Worm (Caenorhabditis elegans) whole organism, mixed stage, embryonic: ENCODE data around the gene F49C12.5.

Experiments
- M03D4.4 ChIP-seq: sonication (generic microtip); optimal IDR thresholded peaks from 2 replicates; lab custom pipeline; 2017; ENCODE audit warnings: mild to moderate bottlenecking, missing genetic modification characterization, missing compliant biosample characterization
- bed-3 ChIP-seq: fragments of 200-800 bp; sonication (Bioruptor generic); optimal IDR thresholded peaks from 3 replicates; lab custom pipeline; 2018; ENCODE audit warnings: mild to moderate bottlenecking, missing genetic modification characterization, moderate library complexity, missing compliant biosample characterization
- blmp-1 ChIP-seq: fragments of 150-350 bp; optimal IDR thresholded peaks from 2 replicates; lab custom pipeline; 2014; ENCODE audit warnings: missing biosample characterization, missing genetic modification characterization
- ceh-39 ChIP-seq: fragments of 150-350 bp; optimal IDR thresholded peaks from 2 replicates; lab custom pipeline; 2014; ENCODE audit warnings: missing biosample characterization, missing genetic modification characterization
- ceh-43 ChIP-seq: fragments of 200-800 bp; sonication (Bioruptor generic); optimal IDR thresholded peaks from 2 replicates; lab custom pipeline; 2018; ENCODE audit warnings: mild to moderate bottlenecking, missing genetic modification characterization, moderate library complexity, missing compliant biosample characterization
- ceh-83 ChIP-seq: fragments of 200-800 bp; sonication (Bioruptor generic); optimal IDR thresholded peaks from 2 replicates; lab custom pipeline; 2018; ENCODE audit warnings: mild to moderate bottlenecking, missing genetic modification characterization, missing compliant biosample characterization
- ces-1 ChIP-seq: fragments of 150-350 bp; optimal IDR thresholded peaks from 2 replicates; lab custom pipeline; 2014; ENCODE audit warnings: missing biosample characterization, missing genetic modification reagents, missing genetic modification characterization
- cnd-1 ChIP-seq: fragments of 200-800 bp; sonication (Bioruptor generic); optimal IDR thresholded peaks from 2 replicates; lab custom pipeline; 2018; ENCODE audit warnings: mild to moderate bottlenecking, missing genetic modification characterization, missing compliant biosample characterization
- drap-1 ChIP-seq: fragments of 200-800 bp; sonication (Bioruptor generic); optimal IDR thresholded peaks from 3 replicates; lab custom pipeline; 2018; ENCODE audit warnings: mild to moderate bottlenecking, missing genetic modification characterization, missing compliant biosample characterization
- elt-1 ChIP-seq: sonication (generic microtip); optimal IDR thresholded peaks from 2 replicates; lab custom pipeline; 2017; ENCODE audit warnings: missing genetic modification characterization, mild to moderate bottlenecking, missing compliant biosample characterization, antibody characterized with exemption, moderate library complexity, borderline replicate concordance; ENCODE audit not compliant: insufficient read depth
- elt-3 ChIP-seq: fragments of 150-350 bp; optimal IDR thresholded peaks from 2 replicates; lab custom pipeline; 2014; ENCODE audit warnings: missing biosample characterization, missing genetic modification characterization
- ham-2 ChIP-seq: fragments of 200-800 bp; sonication (Bioruptor generic); optimal IDR thresholded peaks from 2 replicates; lab custom pipeline; 2018; ENCODE audit warnings: mild to moderate bottlenecking, missing genetic modification characterization, missing compliant biosample characterization
- hlh-1 ChIP-seq: fragments of 150-350 bp; optimal IDR thresholded peaks from 2 replicates; lab custom pipeline; 2014; ENCODE audit warnings: missing biosample characterization, missing genetic modification reagents, missing genetic modification characterization
- lin-13 ChIP-seq: fragments of 150-350 bp; optimal IDR thresholded peaks from 2 replicates; lab custom pipeline; 2014; ENCODE audit warnings: missing biosample characterization, missing genetic modification characterization
- lin-32 ChIP-seq: fragments of 200-800 bp; sonication (Bioruptor generic); optimal IDR thresholded peaks from 2 replicates; lab custom pipeline; 2018; ENCODE audit warnings: mild to moderate bottlenecking, missing genetic modification characterization, missing compliant biosample characterization
- mab-5 ChIP-seq: fragments of 150-350 bp; optimal IDR thresholded peaks from 2 replicates; lab custom pipeline; 2014; ENCODE audit warnings: missing biosample characterization, missing genetic modification characterization
- mep-1 ChIP-seq: fragments of 150-350 bp; optimal IDR thresholded peaks from 2 replicates; lab custom pipeline; 2017; ENCODE audit warnings: missing biosample characterization, missing genetic modification reagents, missing genetic modification characterization, inconsistent platforms
- mls-2 ChIP-seq: sonication (generic microtip); optimal IDR thresholded peaks from 2 replicates; lab custom pipeline; 2016; ENCODE audit warnings: mild to moderate bottlenecking, missing genetic modification characterization, moderate library complexity, missing compliant biosample characterization
- nhr-12 ChIP-seq: fragments of 150-350 bp; optimal IDR thresholded peaks from 2 replicates; lab custom pipeline; 2014; ENCODE audit warnings: missing biosample characterization, missing genetic modification characterization
- nhr-2 ChIP-seq: fragments of 150-350 bp; optimal IDR thresholded peaks from 2 replicates; lab custom pipeline; 2014; ENCODE audit warnings: missing biosample characterization, missing genetic modification characterization
- nhr-237 ChIP-seq: fragments of 150-350 bp; optimal IDR thresholded peaks from 2 replicates; lab custom pipeline; 2014; ENCODE audit warnings: missing biosample characterization, missing genetic modification characterization
- nhr-28 ChIP-seq: fragments of 150-350 bp; optimal IDR thresholded peaks from 2 replicates; lab custom pipeline; 2014; ENCODE audit warnings: missing biosample characterization, missing genetic modification characterization
- nhr-76 ChIP-seq: sonication (generic microtip); optimal IDR thresholded peaks from 2 replicates; lab custom pipeline; 2017; ENCODE audit warnings: missing biosample characterization, missing genetic modification characterization
- pha-4 ChIP-seq: fragments of 150-350 bp; optimal IDR thresholded peaks from 2 replicates; lab custom pipeline; 2018; ENCODE audit warnings: missing biosample characterization, missing genetic modification reagents, missing genetic modification characterization
- sem-2 ChIP-seq: fragments of 200-800 bp; sonication (Bioruptor generic); optimal IDR thresholded peaks from 2 replicates; lab custom pipeline; 2018; ENCODE audit warnings: mild to moderate bottlenecking, missing genetic modification characterization, missing compliant biosample characterization
- snpc-4 ChIP-seq: fragments of 150-350 bp; optimal IDR thresholded peaks from 2 replicates; lab custom pipeline; 2014; ENCODE audit warnings: missing biosample characterization, missing genetic modification characterization
- sptf-1 ChIP-seq: sonication (generic microtip); optimal IDR thresholded peaks from 2 replicates; lab custom pipeline; 2017; ENCODE audit warnings: mild to moderate bottlenecking, missing genetic modification characterization, moderate library complexity, missing compliant biosample characterization
- tbx-8 ChIP-seq: fragments of 200-800 bp; sonication (Bioruptor generic); optimal IDR thresholded peaks from 2 replicates; lab custom pipeline; 2018; ENCODE audit warnings: mild to moderate bottlenecking, missing genetic modification characterization, moderate library complexity, missing compliant biosample characterization
- unc-120 ChIP-seq: sonication (generic microtip); optimal IDR thresholded peaks from 2 replicates; lab custom pipeline; 2017; ENCODE audit warnings: missing genetic modification characterization, missing compliant biosample characterization; ENCODE audit not compliant: poor library complexity, severe bottlenecking
- unc-39 ChIP-seq: fragments of 150-350 bp; optimal IDR thresholded peaks from 2 replicates; lab custom pipeline; 2014; ENCODE audit warnings: missing biosample characterization, missing genetic modification characterization
- zip-8 ChIP-seq: fragments of 150-350 bp; optimal IDR thresholded peaks from 2 replicates; lab custom pipeline; 2014; ENCODE audit warnings: missing biosample characterization, missing genetic modification characterization
- ztf-11 ChIP-seq: fragments of 150-350 bp; optimal IDR thresholded peaks from 2 replicates; lab custom pipeline; 2014; ENCODE audit warnings: missing biosample characterization, missing genetic modification characterization

The F49C12.5 gene

DNA sequence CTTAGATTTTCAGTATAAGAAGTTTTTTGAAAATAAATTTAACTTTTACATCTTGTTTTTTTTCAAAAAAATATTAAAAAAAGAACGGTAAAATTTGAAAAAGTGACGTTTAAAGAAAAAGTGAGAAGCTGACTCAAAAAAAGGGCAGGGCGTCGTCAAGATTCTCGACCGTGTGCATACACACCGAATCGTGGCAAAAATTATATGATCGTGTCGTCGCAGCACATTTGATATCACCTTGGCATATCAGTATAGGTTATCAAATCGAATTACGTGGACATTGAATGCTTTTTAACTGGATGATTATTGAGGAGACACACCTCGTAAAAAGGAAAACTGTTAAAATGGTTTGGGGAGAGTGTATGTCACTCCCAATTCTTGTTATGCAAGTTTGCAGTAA lies 28.3 kb downstream of the F49C12.5 start:
- no peak for TF ChIP-seq nhr-12 (tag; lab: Kevin White, UChicago)
- no peak for TF ChIP-seq nhr-237 (tag; lab: Kevin White, UChicago)
- no peak for TF ChIP-seq hlh-1
- TF ChIP-seq unc-39 (tag; lab: Kevin White, UChicago), result no peak
- TF ChIP-seq nhr-28 (tag; lab: Kevin White, UChicago), result no peak
- no peak for TF ChIP-seq ztf-11 (tag; lab: Kevin White, UChicago)
- TF ChIP-seq nhr-2 (tag; lab: Kevin White, UChicago), result no peak
- no peak for TF ChIP-seq mep-1 (tag; lab: Kevin White, UChicago)
- no peak for TF ChIP-seq bed-3 (GFP tag; lab: Kevin White, UChicago)
- no peak for TF ChIP-seq ceh-39 (tag; lab: Kevin White, UChicago)
- no peak for TF ChIP-seq cnd-1
- TF ChIP-seq drap-1 (GFP tag; lab: Kevin White, UChicago), result no peak
- no peak for TF ChIP-seq ham-2 (GFP tag; lab: Kevin White, UChicago)
- no peak for TF ChIP-seq M03D4.4 (tag; lab: Kevin White, UChicago)
- no peak for TF ChIP-seq mls-2 (tag; lab: Kevin White, UChicago)
- TF ChIP-seq unc-120 (tag; lab: Kevin White, UChicago), result no peak
- no peak for TF ChIP-seq ces-1 (GFP tag; lab: Kevin White, UChicago)
- TF ChIP-seq blmp-1, result no peak
- TF ChIP-seq elt-3 (tag; lab: Kevin White, UChicago), result no peak
- no peak for TF ChIP-seq elt-1 (tag; lab: Kevin White, UChicago)
- TF ChIP-seq, all 35 proteins: peak for 0

DNA sequence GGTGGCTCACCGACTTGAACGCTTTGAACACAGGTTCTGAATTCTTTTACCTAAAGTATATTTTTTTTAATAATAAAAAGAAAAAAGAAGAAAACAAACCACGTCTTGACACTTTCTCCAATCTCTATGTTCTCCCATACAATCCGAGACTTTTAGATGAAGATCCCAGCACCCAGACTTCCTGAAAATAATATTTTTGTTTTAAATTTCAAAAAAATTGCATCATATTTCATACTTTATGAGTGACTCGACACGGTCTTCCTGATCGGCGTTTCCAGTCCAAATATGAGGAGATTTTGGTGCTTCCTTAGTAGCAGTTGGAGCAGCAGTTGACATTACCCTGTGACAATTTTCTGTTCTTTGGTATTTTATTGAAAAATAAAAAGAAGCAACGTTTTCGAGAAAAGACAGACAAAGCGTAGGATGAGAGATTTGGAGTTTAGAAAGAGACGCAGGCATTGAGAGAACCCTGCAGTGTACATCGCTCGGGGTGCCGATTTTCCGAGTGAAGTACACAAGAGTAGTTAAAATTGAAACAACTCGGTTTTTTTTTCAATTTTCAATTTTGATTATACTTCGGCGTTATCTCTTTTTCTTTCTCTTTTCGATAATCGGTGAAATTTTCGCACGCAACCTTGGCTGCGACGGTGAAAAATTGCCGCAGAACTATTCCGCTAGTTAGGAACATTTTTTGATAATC lies 31.0 kb downstream of the F49C12.5 start, which contains the start of the genes coa-4 and T20D3.14:
Gene coa-4 (minus strand): TSS at position 51 of the 700 bp plus-strand sequence.
Gene T20D3.14 (minus strand): TSS at position 358 of the 700 bp plus-strand sequence.
- TF ChIP-seq mab-5 (tag; lab: Kevin White, UChicago) (no peak), pha-4 (tag; lab: Kevin White, UChicago) (no peak), elt-3 (tag; lab: Kevin White, UChicago) (no peak), lin-13 (tag; lab: Kevin White, UChicago) (no peak), nhr-28 (tag; lab: Kevin White, UChicago) (no peak), nhr-237 (tag; lab: Kevin White, UChicago) (no peak), zip-8 (tag; lab: Kevin White, UChicago) (no peak), snpc-4 (tag; lab: Kevin White, UChicago) (no peak), sptf-1 (tag; lab: Kevin White, UChicago) (no peak), ceh-43 (GFP tag; lab: Kevin White, UChicago) (no peak), mep-1 (tag; lab: Kevin White, UChicago) (no peak), cnd-1 (no peak), ces-1 (GFP tag; lab: Kevin White, UChicago) (no peak)
- TF ChIP-seq, all 35 proteins: peak for 0

DNA sequence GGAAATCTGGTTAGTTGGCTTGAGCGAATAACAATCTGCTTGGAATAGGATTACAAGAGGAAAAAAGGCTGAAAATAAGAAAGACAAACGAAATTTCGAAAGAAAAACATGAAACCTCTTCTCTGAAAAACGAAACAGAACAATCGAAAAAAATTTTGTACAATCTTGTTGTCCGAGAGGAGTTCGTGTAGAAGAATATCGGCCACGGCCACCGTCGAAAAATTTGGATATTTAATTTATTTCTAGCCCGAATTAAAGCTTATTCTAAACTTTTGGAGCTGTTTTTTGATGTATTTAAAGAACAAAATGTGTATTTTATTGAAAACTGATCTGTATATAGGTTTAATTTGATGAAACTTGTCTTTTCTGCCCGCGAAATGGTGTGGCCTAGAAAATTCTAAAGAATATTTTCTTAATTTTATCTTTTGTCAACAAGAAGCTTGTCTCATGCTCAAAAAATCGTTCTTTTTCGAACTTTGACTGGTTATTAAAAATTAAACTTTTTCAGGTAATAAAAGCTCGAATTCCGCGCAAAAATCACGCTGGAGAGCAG lies 31.9 kb downstream of the F49C12.5 start, which contains the start of gene T20D3.5:
Gene T20D3.5 (plus strand): TSS at position 503 of the 553 bp plus-strand sequence.
- no peak for TF ChIP-seq drap-1 (GFP tag; lab: Kevin White, UChicago)
- TF ChIP-seq ceh-83 (GFP tag; lab: Kevin White, UChicago), result no peak
- no peak for TF ChIP-seq ztf-11 (tag; lab: Kevin White, UChicago)
- no peak for TF ChIP-seq pha-4 (tag; lab: Kevin White, UChicago)
- TF ChIP-seq tbx-8 (GFP tag; lab: Kevin White, UChicago), result no peak
- TF ChIP-seq mab-5 (tag; lab: Kevin White, UChicago), result no peak
- TF ChIP-seq lin-32 (GFP tag; lab: Kevin White, UChicago), result no peak
- no peak for TF ChIP-seq nhr-76 (tag; lab: Kevin White, UChicago)
- TF ChIP-seq unc-39 (tag; lab: Kevin White, UChicago), result no peak
- no peak for TF ChIP-seq sptf-1 (tag; lab: Kevin White, UChicago)
- no peak for TF ChIP-seq bed-3 (GFP tag; lab: Kevin White, UChicago)
- TF ChIP-seq cnd-1, result no peak

DNA sequence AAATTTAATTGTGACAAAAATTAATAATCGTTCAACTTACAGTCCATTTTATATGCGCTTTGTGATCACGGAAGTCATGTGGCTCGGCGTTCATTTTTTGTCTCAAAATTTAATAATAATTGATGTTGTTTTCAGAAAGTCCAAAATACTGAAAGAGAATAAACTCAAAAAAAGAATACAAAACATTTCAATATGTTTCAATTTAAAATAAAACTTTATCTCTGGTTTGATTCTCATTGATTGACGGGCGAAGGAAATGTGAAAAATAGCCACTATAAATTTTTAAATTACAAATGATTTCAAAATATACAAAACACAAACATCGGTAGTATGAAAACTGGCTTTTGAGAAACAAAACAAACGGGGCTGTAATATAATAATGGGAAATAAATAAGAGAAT lies 34.5 kb downstream of the F49C12.5 start, which contains the start of gene T20D3.6:
Gene T20D3.6 (minus strand): TSS at position 101 of the 400 bp plus-strand sequence.
- TF ChIP-seq sptf-1 (tag; lab: Kevin White, UChicago) (no peak), elt-3 (tag; lab: Kevin White, UChicago) (no peak), ceh-39 (tag; lab: Kevin White, UChicago) (no peak), nhr-2 (tag; lab: Kevin White, UChicago) (no peak), snpc-4 (tag; lab: Kevin White, UChicago) (no peak), lin-13 (tag; lab: Kevin White, UChicago) (no peak), pha-4 (tag; lab: Kevin White, UChicago) (no peak), mls-2 (tag; lab: Kevin White, UChicago) (no peak), mep-1 (tag; lab: Kevin White, UChicago) (no peak), ceh-83 (GFP tag; lab: Kevin White, UChicago) (no peak), M03D4.4 (tag; lab: Kevin White, UChicago) (no peak), drap-1 (GFP tag; lab: Kevin White, UChicago) (no peak), nhr-12 (tag; lab: Kevin White, UChicago) (no peak), zip-8 (tag; lab: Kevin White, UChicago) (no peak), bed-3 (GFP tag; lab: Kevin White, UChicago) (no peak), sem-2 (GFP tag; lab: Kevin White, UChicago) (no peak)
- TF ChIP-seq, all 35 proteins: peak for 0
